Worm (Caenorhabditis elegans) whole organism, early embryonic: ENCODE data around the gene rgs-6.

Experiments used
- B0310.2 ChIP-seq: sonication (generic microtip); optimal IDR thresholded peaks from 2 replicates; lab custom pipeline; 2016; ENCODE audit warnings: mild to moderate bottlenecking, missing genetic modification characterization, missing compliant biosample characterization
- F13C5.2 ChIP-seq: sonication (generic microtip); optimal IDR thresholded peaks from 2 replicates; lab custom pipeline; 2017; ENCODE audit warnings: mild to moderate bottlenecking, missing genetic modification characterization, inconsistent platforms, missing compliant biosample characterization
- aly-1 ChIP-seq: sonication (generic microtip); optimal IDR thresholded peaks from 2 replicates; lab custom pipeline; 2016; ENCODE audit warnings: missing genetic modification characterization, missing compliant biosample characterization
- ama-1 ChIP-seq: fragments of 150-350 bp; optimal IDR thresholded peaks from 2 replicates; lab custom pipeline; 2014
- ceh-13 ChIP-seq: fragments of 200-800 bp; sonication (Bioruptor generic); optimal IDR thresholded peaks from 2 replicates; lab custom pipeline; 2018; ENCODE audit warnings: mild to moderate bottlenecking, missing genetic modification characterization, missing compliant biosample characterization
- ceh-36 ChIP-seq: sonication (generic microtip); optimal IDR thresholded peaks from 2 replicates; lab custom pipeline; 2016; ENCODE audit warnings: missing genetic modification characterization, inconsistent platforms, missing compliant biosample characterization
- ets-7 ChIP-seq: sonication (generic microtip); optimal IDR thresholded peaks from 2 replicates; lab custom pipeline; 2016; ENCODE audit warnings: missing genotype, missing genetic modification characterization, missing compliant biosample characterization
- flt-1 ChIP-seq: fragments of 200-800 bp; sonication (Bioruptor generic); IDR thresholded peaks from 2 replicates; pipeline ENCODE4 v1.3.6; 2022; ENCODE audit warnings: missing genetic modification characterization, missing compliant biosample characterization
- hmbx-1 ChIP-seq: sonication (generic microtip); optimal IDR thresholded peaks from 2 replicates; lab custom pipeline; 2016; ENCODE audit warnings: mild to moderate bottlenecking, missing genetic modification characterization, missing compliant biosample characterization
- hmg-4 ChIP-seq: fragments of 200-800 bp; sonication (Bioruptor generic); optimal IDR thresholded peaks from 2 replicates; lab custom pipeline; 2018; ENCODE audit warnings: mild to moderate bottlenecking, missing genetic modification characterization, missing compliant biosample characterization
- hnd-1 ChIP-seq: sonication (generic microtip); optimal IDR thresholded peaks from 2 replicates; lab custom pipeline; 2016; ENCODE audit warnings: missing genetic modification characterization, missing compliant biosample characterization
- pes-1 ChIP-seq: fragments of 200-800 bp; sonication (Bioruptor generic); IDR thresholded peaks from 2 replicates; pipeline ENCODE4 v1.3.6; 2022; ENCODE audit warnings: missing genetic modification reagents, missing genetic modification characterization, missing compliant biosample characterization
- scrt-1 ChIP-seq: fragments of 200-800 bp; sonication (Bioruptor generic); IDR thresholded peaks from 2 replicates; pipeline ENCODE4 v1.3.6; 2022; ENCODE audit warnings: missing genetic modification characterization, missing compliant biosample characterization
- sea-1 ChIP-seq: fragments of 200-800 bp; sonication (Bioruptor generic); conservative IDR thresholded peaks from 2 replicates; pipeline ENCODE4 v1.3.6; 2022; ENCODE audit warnings: missing genetic modification characterization, missing compliant biosample characterization
- tbx-11 ChIP-seq: fragments of 200-800 bp; sonication (Bioruptor generic); IDR thresholded peaks from 2 replicates; pipeline ENCODE4 v1.3.6; 2022; ENCODE audit warnings: missing genetic modification characterization, missing compliant biosample characterization
- tbx-37 ChIP-seq: fragments of 200-800 bp; sonication (Bioruptor generic); conservative IDR thresholded peaks from 2 replicates; pipeline ENCODE4 v1.3.6; 2022; ENCODE audit warnings: missing genetic modification reagents, missing genetic modification characterization, missing compliant biosample characterization
- tra-4 ChIP-seq: sonication (generic microtip); optimal IDR thresholded peaks from 2 replicates; lab custom pipeline; 2017; ENCODE audit warnings: missing genetic modification characterization, missing compliant biosample characterization

The rgs-6 gene

DNA sequence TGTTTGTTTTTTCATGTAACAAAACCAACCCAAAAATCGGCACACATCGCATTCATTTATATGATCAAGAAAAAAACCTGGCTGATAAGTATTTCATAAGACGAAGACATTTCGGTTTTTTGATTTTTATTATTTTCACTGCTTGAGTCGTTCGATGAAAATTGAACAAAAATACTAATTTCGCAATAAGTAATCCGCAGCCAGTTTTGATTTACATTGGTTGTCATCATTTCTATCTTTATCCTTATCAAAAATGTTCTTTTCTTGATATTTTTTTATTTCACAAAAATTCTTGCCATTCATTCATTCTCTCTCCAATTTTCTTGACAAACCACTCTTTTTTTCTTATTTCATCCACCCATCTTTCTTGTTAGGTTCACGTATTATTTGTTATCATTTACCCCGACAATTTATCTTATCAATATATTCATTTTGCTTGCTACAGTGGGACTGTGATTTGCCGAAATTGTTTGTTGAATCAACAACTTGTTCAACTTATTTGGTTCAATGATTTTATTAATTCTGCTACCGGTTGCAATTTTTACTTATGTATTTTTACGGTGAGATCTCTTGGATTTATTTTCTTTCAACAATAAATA, 19.4 kb downstream of the rgs-6 start, which contains the start of gene cyp-43A1:
Gene cyp-43A1, plus strand, starts transcription at position 446 of the 599 bp plus-strand sequence.
- no peak for TF ChIP-seq scrt-1 (GFP tag; lab: Robert Waterston, UW)
- TF ChIP-seq tbx-37 (GFP tag; lab: Robert Waterston, UW): no peak
- TF ChIP-seq hmbx-1: no peak
- TF ChIP-seq sea-1: no peak
- no peak for TF ChIP-seq flt-1
- TF ChIP-seq pes-1 (GFP tag; lab: Robert Waterston, UW): no peak
- TF ChIP-seq aly-1 (tag; lab: Kevin White, UChicago): no peak
- no peak for TF ChIP-seq hnd-1
- no peak for TF ChIP-seq ceh-36 (tag; lab: Kevin White, UChicago)
- no peak for TF ChIP-seq B0310.2 (tag; lab: Kevin White, UChicago)
- no peak for TF ChIP-seq ama-1 (lab: Kevin White, UChicago)
- no peak for TF ChIP-seq tbx-11 (GFP tag; lab: Robert Waterston, UW)
- TF ChIP-seq ceh-13 (GFP tag; lab: Kevin White, UChicago): no peak
- no peak for TF ChIP-seq F13C5.2
- no peak for TF ChIP-seq tra-4 (tag; lab: Kevin White, UChicago)
- no peak for TF ChIP-seq ets-7 (tag; lab: Kevin White, UChicago)
- TF ChIP-seq hmg-4 (GFP tag; lab: Kevin White, UChicago): no peak

- TF ChIP-seq scrt-1 (GFP tag; lab: Robert Waterston, UW) (no peak), tra-4 (tag; lab: Kevin White, UChicago) (no peak), tbx-37 (GFP tag; lab: Robert Waterston, UW) (no peak), hmbx-1 (no peak), sea-1 (no peak), flt-1 (no peak), B0310.2 (tag; lab: Kevin White, UChicago) (no peak), ets-7 (tag; lab: Kevin White, UChicago) (no peak), pes-1 (GFP tag; lab: Robert Waterston, UW) (no peak), hmg-4 (GFP tag; lab: Kevin White, UChicago) (no peak)
These were observed 20.1 kb downstream of the rgs-6 start for ce11 chrX:5713479-5713878.

DNA sequence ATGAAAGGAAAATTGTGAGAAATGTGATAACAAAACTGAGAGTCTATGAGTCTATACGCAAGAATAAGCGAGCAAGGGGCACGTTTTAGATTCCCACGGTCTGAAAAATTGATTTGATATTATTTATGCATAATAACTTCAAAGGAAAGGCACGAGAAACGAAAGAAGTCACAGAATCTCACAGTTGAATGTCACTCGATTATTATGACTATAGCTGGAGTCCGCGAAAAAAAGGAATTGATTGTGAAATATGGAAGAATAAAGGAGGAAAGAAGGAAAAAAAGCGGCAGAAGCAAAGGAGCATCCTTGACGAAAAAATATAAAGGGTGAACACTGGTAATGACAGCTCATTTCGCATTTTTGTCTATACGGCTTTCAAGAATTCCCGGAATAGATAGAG, 22.9 kb downstream of the rgs-6 start, which contains the start of gene cat-1:
Gene cat-1, minus strand, starts transcription at position 101 of the 400 bp plus-strand sequence.
- TF ChIP-seq ceh-13 (GFP tag; lab: Kevin White, UChicago): no peak
- no peak for TF ChIP-seq hmg-4 (GFP tag; lab: Kevin White, UChicago)
- TF ChIP-seq tbx-11 (GFP tag; lab: Robert Waterston, UW): no peak
- no peak for TF ChIP-seq sea-1
- TF ChIP-seq hmbx-1: no peak
- TF ChIP-seq B0310.2 (tag; lab: Kevin White, UChicago): no peak
- no peak for TF ChIP-seq F13C5.2
- no peak for TF ChIP-seq hnd-1
- no peak for TF ChIP-seq ama-1 (lab: Kevin White, UChicago)
- TF ChIP-seq scrt-1 (GFP tag; lab: Robert Waterston, UW): no peak
- TF ChIP-seq ets-7 (tag; lab: Kevin White, UChicago): no peak
- no peak for TF ChIP-seq pes-1 (GFP tag; lab: Robert Waterston, UW)
- TF ChIP-seq aly-1 (tag; lab: Kevin White, UChicago): no peak
- TF ChIP-seq ceh-36 (tag; lab: Kevin White, UChicago): no peak
- TF ChIP-seq tra-4 (tag; lab: Kevin White, UChicago): no peak

DNA sequence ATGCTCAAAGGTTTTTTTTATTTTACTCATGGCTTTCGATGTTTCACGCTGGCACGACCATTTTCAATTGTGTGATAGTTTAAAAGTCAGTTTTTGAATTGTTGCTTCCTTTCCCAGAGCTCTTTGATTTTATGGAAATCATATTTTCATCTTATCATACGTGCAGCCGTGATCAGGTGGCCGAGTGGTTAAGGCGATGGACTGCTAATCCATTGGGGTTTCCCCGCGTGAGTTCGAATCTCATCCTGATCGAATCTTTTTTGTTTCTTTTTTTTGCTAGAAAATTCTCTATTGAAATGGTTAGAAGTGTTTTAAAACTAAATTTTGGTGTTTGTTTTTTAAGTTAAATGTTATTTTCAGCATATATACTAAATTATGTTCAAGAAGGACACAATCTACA, 24.4 kb downstream of the rgs-6 start:
- no peak for TF ChIP-seq hnd-1
- no peak for TF ChIP-seq F13C5.2
- no peak for TF ChIP-seq tra-4 (tag; lab: Kevin White, UChicago)

- TF ChIP-seq ceh-36 (tag; lab: Kevin White, UChicago) (peak; percentile 98), F13C5.2 (peak; percentile 93), ceh-13 (GFP tag; lab: Kevin White, UChicago) (peak; percentile 87), hmbx-1 (peak; percentile 74), tbx-37 (GFP tag; lab: Robert Waterston, UW) (peak; percentile 97), tra-4 (tag; lab: Kevin White, UChicago) (peak; percentile 73), tbx-11 (GFP tag; lab: Robert Waterston, UW) (peak; percentile 97), hmg-4 (GFP tag; lab: Kevin White, UChicago) (peak; percentile 94), B0310.2 (tag; lab: Kevin White, UChicago) (peak; percentile 90), hnd-1 (peak; percentile 86), ets-7 (tag; lab: Kevin White, UChicago) (peak; percentile 81), pes-1 (GFP tag; lab: Robert Waterston, UW) (peak; percentile 98), ama-1 (lab: Kevin White, UChicago) (no peak), aly-1 (tag; lab: Kevin White, UChicago) (peak; percentile 92), sea-1 (peak; percentile 97), flt-1 (peak; percentile 99), scrt-1 (GFP tag; lab: Robert Waterston, UW) (peak; percentile 98)
These were observed 25.8 kb downstream of the rgs-6 start for ce11 chrX:5707809-5708208.

DNA sequence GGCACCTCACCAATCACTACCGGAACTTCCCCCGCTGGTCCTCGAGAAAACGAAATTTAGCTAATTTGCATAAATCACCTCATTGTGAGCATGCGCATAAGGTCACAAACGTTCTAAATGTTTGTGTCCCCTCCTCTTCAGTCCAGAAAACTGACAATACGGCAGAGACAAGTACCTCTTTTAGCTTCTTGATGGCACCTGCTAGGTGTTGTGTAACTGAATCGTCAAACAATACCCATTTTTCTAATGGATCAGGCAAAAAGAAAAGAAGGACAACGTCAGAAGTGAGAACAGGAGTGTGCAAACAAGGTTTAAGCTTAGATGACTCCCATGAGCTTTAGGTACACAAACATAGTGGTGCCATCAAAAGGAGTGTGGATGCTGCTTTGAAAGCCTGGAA, 34.0 kb downstream of the rgs-6 start:
- TF ChIP-seq tra-4 (tag; lab: Kevin White, UChicago) (no peak), sea-1 (no peak)

- TF ChIP-seq hmg-4 (GFP tag; lab: Kevin White, UChicago) (no peak), tbx-11 (GFP tag; lab: Robert Waterston, UW) (no peak), hnd-1 (no peak), tra-4 (tag; lab: Kevin White, UChicago) (no peak), tbx-37 (GFP tag; lab: Robert Waterston, UW) (no peak), aly-1 (tag; lab: Kevin White, UChicago) (no peak), sea-1 (0 out of 2 replicates have a peak, but pooled peaks have one; percentile 26), scrt-1 (GFP tag; lab: Robert Waterston, UW) (no peak), pes-1 (GFP tag; lab: Robert Waterston, UW) (no peak), flt-1 (0 out of 2 replicates have a peak, but pooled peaks have one; percentile 13)
These were observed 35.2 kb downstream of the rgs-6 start for ce11 chrX:5698419-5698818.
